Fruit fly (Drosophila melanogaster) whole organism, embryonic: ENCODE measurements around the gene CG7276.

ENCODE experiments used
- Abd-B ChIP-seq: fragments of 200-800 bp; sonication (Bioruptor generic); optimal IDR thresholded peaks from 2 replicates; lab custom pipeline; 2018; ENCODE audit warnings: missing biosample characterization, mild to moderate bottlenecking, missing genetic modification characterization, moderate library complexity
- CG11247 ChIP-seq: fragments of 200-800 bp; sonication (Bioruptor generic); IDR thresholded peaks from 2 replicates; pipeline ENCODE4 v1.3.6; 2022; ENCODE audit warnings: missing biosample characterization, missing genetic modification characterization
- CG12769 ChIP-seq: fragments of 200-800 bp; sonication (Bioruptor generic); optimal IDR thresholded peaks from 2 replicates; lab custom pipeline; 2019; ENCODE audit warnings: missing biosample characterization, mild to moderate bottlenecking, missing genetic modification characterization, moderate library complexity
- CG13287 ChIP-seq: fragments of 200-800 bp; sonication (Bioruptor generic); IDR thresholded peaks from 2 replicates; pipeline ENCODE4 v1.3.6; 2022; ENCODE audit warnings: missing biosample characterization, missing genetic modification characterization; ENCODE audit not compliant: partially characterized antibody
- CG15479 ChIP-seq: fragments of 200-800 bp; sonication (Bioruptor generic); optimal IDR thresholded peaks from 3 replicates; lab custom pipeline; 2019; ENCODE audit warnings: missing biosample characterization, mild to moderate bottlenecking, missing genetic modification characterization, moderate library complexity
- CG17361 ChIP-seq: fragments of 200-800 bp; sonication (Bioruptor generic); IDR thresholded peaks from 3 replicates; pipeline ENCODE4 v1.3.6; 2022; ENCODE audit warnings: missing biosample characterization, missing genetic modification characterization
- CG1792 ChIP-seq: fragments of 200-800 bp; sonication (Bioruptor generic); optimal IDR thresholded peaks from 2 replicates; lab custom pipeline; 2016; ENCODE audit warnings: missing biosample characterization, missing genetic modification characterization
- CG31441 ChIP-seq: fragments of 200-800 bp; sonication (Bioruptor generic); IDR thresholded peaks from 2 replicates; pipeline ENCODE4 v1.3.6; 2022; ENCODE audit warnings: missing biosample characterization, missing genetic modification characterization
- CG3163 ChIP-seq: fragments of 200-800 bp; sonication (Bioruptor generic); optimal IDR thresholded peaks from 3 replicates; lab custom pipeline; 2016; ENCODE audit warnings: missing biosample characterization, missing genetic modification characterization
- CG6689 ChIP-seq: fragments of 200-800 bp; sonication (Bioruptor generic); IDR thresholded peaks from 2 replicates; pipeline ENCODE4 v1.3.6; 2022; ENCODE audit warnings: missing biosample characterization, missing genetic modification characterization
- GATAe ChIP-seq: fragments of 200-800 bp; sonication (Bioruptor generic); conservative IDR thresholded peaks from 2 replicates; pipeline ENCODE4 v1.3.6; 2022; ENCODE audit warnings: missing biosample characterization, missing genetic modification characterization
- HLHmδ ChIP-seq: fragments of 200-800 bp; sonication (Bioruptor generic); optimal IDR thresholded peaks from 2 replicates; lab custom pipeline; 2018; ENCODE audit warnings: missing biosample characterization, mild to moderate bottlenecking, missing genetic modification characterization, moderate library complexity
- Hr78 ChIP-seq, 2 experiments: fragments of 200-800 bp in 1 of 2; fragments of >200 bp in 1 of 2; sonication (Bioruptor generic) in 1 of 2; optimal IDR thresholded peaks; 2 replicates each; lab custom pipeline; 2017 to 2019; ENCODE audit warnings: missing biosample characterization in 2 of 2, missing genetic modification characterization in 2 of 2, mild to moderate bottlenecking in 1 of 2, moderate library complexity in 1 of 2
- Lhr ChIP-seq: fragments of 200-800 bp; sonication (Bioruptor generic); optimal IDR thresholded peaks from 3 replicates; lab custom pipeline; 2017; ENCODE audit warnings: mild to moderate bottlenecking, missing biosample characterization, missing genetic modification reagents, missing genetic modification characterization
- Stat92E ChIP-seq, 3 experiments: fragments of >200 bp in 2 of 3; fragments of 200-800 bp in 1 of 3; sonication (Bioruptor generic) in 1 of 3; optimal IDR thresholded peaks; 2 replicates each; lab custom pipeline; 2017 to 2019; ENCODE audit warnings: missing biosample characterization in 3 of 3, missing genetic modification characterization in 3 of 3, mild to moderate bottlenecking in 1 of 3, moderate library complexity in 1 of 3
- aop ChIP-seq: fragments of 200-800 bp; sonication (Bioruptor generic); IDR thresholded peaks from 2 replicates; pipeline ENCODE4 v1.3.6; 2022; ENCODE audit warnings: missing biosample characterization, missing genetic modification characterization
- bigmax ChIP-seq: fragments of 200-800 bp; sonication (Bioruptor generic); optimal IDR thresholded peaks from 2 replicates; lab custom pipeline; 2018; ENCODE audit warnings: missing biosample characterization, mild to moderate bottlenecking, missing genetic modification characterization
- chinmo ChIP-seq: fragments of 200-800 bp; sonication (Bioruptor generic); IDR thresholded peaks from 4 replicates; pipeline ENCODE4 v1.3.6; 2022; ENCODE audit warnings: missing biosample characterization, missing genetic modification characterization; ENCODE audit not compliant: partially characterized antibody
- corto ChIP-seq: fragments of 200-800 bp; sonication (Bioruptor generic); optimal IDR thresholded peaks from 2 replicates; lab custom pipeline; 2016; ENCODE audit warnings: missing biosample characterization, mild to moderate bottlenecking, missing genetic modification characterization, moderate library complexity
- cwo ChIP-seq: fragments of 200-800 bp; sonication (Bioruptor generic); optimal IDR thresholded peaks from 3 replicates; lab custom pipeline; 2017; ENCODE audit warnings: missing biosample characterization, missing genetic modification characterization, mild to moderate bottlenecking, moderate library complexity, missing genetic modification reagents
- exex ChIP-seq: fragments of 200-800 bp; sonication (Bioruptor generic); optimal IDR thresholded peaks from 4 replicates; lab custom pipeline; 2018; ENCODE audit warnings: missing biosample characterization, mild to moderate bottlenecking, missing genetic modification characterization, moderate library complexity
- grn ChIP-seq: fragments of 200-800 bp; sonication (Bioruptor generic); optimal IDR thresholded peaks from 3 replicates; lab custom pipeline; 2017; ENCODE audit warnings: missing biosample characterization, missing genetic modification characterization
- hth ChIP-seq: fragments of >200 bp; optimal IDR thresholded peaks from 2 replicates; lab custom pipeline; 2017; ENCODE audit warnings: inconsistent platforms
- insv ChIP-seq, 2 experiments: fragments of 200-800 bp; sonication (Bioruptor generic); optimal IDR thresholded peaks; 3 replicates each; lab custom pipeline; 2016 to 2018; ENCODE audit warnings: missing biosample characterization in 2 of 2, missing genetic modification characterization in 2 of 2
- mirr ChIP-seq: fragments of 200-800 bp; sonication (Bioruptor generic); optimal IDR thresholded peaks from 3 replicates; lab custom pipeline; 2018; ENCODE audit warnings: missing biosample characterization, mild to moderate bottlenecking, missing genetic modification characterization
- p53 ChIP-seq: fragments of 200-800 bp; sonication (Bioruptor generic); optimal IDR thresholded peaks from 2 replicates; lab custom pipeline; 2016; ENCODE audit warnings: missing biosample characterization, missing genetic modification characterization
- scrt ChIP-seq: fragments of 200-800 bp; sonication (Bioruptor generic); optimal IDR thresholded peaks from 2 replicates; lab custom pipeline; 2018; ENCODE audit warnings: missing biosample characterization, mild to moderate bottlenecking, missing genetic modification characterization, moderate library complexity
- sd ChIP-seq: fragments of 200-800 bp; sonication (Bioruptor generic); optimal IDR thresholded peaks from 3 replicates; lab custom pipeline; 2018; ENCODE audit warnings: missing biosample characterization, mild to moderate bottlenecking, missing genetic modification characterization, moderate library complexity
- sug ChIP-seq: fragments of 200-800 bp; optimal IDR thresholded peaks from 2 replicates; lab custom pipeline; 2019; ENCODE audit warnings: missing biosample characterization, mild to moderate bottlenecking, missing genetic modification characterization, moderate library complexity

The CG7276 gene

DNA sequence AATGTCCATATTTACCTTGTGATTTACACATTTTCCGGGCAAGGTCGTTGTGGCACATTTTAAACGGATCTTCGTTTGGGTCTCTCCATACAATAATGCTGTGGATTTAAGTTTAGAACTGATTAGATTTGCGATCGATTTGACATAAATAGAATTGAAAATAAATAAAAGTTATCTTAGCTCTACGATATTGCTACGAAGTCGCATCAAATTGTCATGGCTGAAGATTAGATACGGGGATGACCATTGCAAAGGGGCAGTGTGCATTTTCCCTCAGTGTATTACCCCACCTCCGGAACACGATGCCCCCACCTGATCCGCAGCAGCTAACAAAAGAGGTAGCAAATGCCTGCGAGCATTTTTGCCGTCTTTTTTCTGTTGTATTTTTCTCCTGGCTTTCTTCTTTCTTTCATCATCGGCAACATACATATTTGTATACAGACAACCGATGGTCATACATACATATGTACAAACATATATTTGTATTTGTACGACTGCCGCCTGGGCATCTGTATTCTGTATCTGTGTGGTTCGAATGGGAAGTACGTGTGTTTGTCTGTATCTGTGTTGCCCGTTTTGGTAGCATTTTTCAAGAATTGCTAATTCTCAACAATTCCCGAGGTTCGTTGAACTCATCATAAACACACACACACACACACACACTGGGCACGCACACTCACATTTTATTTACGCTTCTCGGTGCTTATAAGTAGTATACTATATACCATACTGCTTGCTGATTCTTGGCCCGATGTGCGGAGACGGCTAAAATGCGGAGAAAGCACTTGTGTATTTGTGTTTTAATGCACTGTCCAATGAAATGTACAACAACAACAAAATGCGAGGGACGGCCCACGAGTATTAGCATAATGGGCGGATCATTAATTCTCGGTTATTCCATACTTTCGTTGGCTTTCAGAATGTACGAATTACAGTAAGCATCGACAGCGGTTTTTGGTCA, 46.7 kb downstream of the CG7276 start (continued):
- TF ChIP-seq CG17361 (GFP tag; lab: Robert Waterston, UW), result peak; percentile 41; the same call in 2 of the 3 replicates
- TF ChIP-seq, all 482 proteins: peak for 39

DNA sequence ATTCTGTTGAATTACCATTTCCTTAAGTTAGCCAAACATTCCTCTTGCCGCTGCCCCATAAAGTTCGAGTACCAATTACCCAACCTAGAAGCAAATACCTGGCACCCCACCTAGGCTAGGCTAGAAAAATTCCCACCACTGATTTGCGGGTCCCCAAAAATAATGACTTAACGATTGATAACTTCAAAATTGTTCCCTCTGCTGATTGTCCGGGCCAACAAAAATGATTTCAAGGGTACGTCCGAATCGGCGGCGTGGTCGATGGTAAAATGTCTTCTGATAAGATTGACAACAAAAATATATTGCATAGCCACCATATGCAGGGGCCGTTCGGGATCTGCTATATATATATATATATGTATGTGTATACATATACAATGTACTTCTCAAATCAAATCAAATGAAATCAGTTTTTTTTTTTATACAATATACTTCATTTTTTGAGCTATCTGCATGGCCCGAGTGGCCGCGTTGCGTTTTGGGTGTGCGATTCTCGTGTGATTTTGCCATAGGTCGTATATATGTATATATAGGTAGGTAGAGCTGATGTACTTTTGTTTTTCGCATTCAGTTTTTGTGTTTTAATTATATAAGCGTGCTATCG, 49.3 kb downstream of the CG7276 start:
- TF ChIP-seq Hr78 (GFP tag; optimal IDR thresholded peaks at IDR 0.05; lab: Kevin White, UChicago), result no peak
- no peak for TF ChIP-seq CG6689 (GFP tag; lab: Robert Waterston, UW)
- TF ChIP-seq CG11247, result no peak
- peak; percentile 29 for TF ChIP-seq grn (GFP tag; lab: Kevin White, UChicago)
- TF ChIP-seq CG13287 (GFP tag; lab: Robert Waterston, UW), result no peak
- no peak for TF ChIP-seq bigmax (GFP tag; lab: Kevin White, UChicago)
- TF ChIP-seq CG3163 (GFP tag; lab: Kevin White, UChicago), result no peak
- TF ChIP-seq CG1792 (GFP tag; lab: Kevin White, UChicago), result no peak
- 0 out of 2 replicates have a peak, but pooled peaks have one; percentile 18 for TF ChIP-seq GATAe (GFP tag; lab: Robert Waterston, UW)
- TF ChIP-seq Lhr (GFP tag; lab: Kevin White, UChicago), result no peak
- no peak for TF ChIP-seq scrt (GFP tag; lab: Kevin White, UChicago)
- TF ChIP-seq Abd-B (GFP tag; lab: Kevin White, UChicago), result no peak
- TF ChIP-seq insv (GFP tag; optimal IDR thresholded peaks at IDR 0.05; lab: Kevin White, UChicago), result no peak
- peak; percentile 72 for TF ChIP-seq sug (tag; lab: Kevin White, UChicago)
- TF ChIP-seq exex (tag; lab: Kevin White, UChicago), result peak; percentile 80
- peak; percentile 2 for TF ChIP-seq CG12769 (tag; lab: Kevin White, UChicago)
- no peak for TF ChIP-seq CG15479 (GFP tag; lab: Kevin White, UChicago)
- TF ChIP-seq chinmo (GFP tag; lab: Robert Waterston, UW), result 0 out of 4 replicates have a peak, but pooled peaks have one; percentile 59
- no peak for TF ChIP-seq cwo (GFP tag; lab: Kevin White, UChicago)
- no peak for TF ChIP-seq hth
- no peak for TF ChIP-seq HLHmδ (GFP tag; lab: Kevin White, UChicago)
- no peak for TF ChIP-seq Stat92E (GFP tag; optimal IDR thresholded peaks at IDR 0.05; lab: Kevin White, UChicago)
- peak; percentile 41 for TF ChIP-seq sd (tag; lab: Kevin White, UChicago)
- no peak for TF ChIP-seq p53 (GFP tag; lab: Kevin White, UChicago)
- peak; percentile 23 for TF ChIP-seq mirr (GFP tag; lab: Kevin White, UChicago)
- no peak for TF ChIP-seq aop
- peak; percentile 56 for TF ChIP-seq corto (GFP tag; lab: Kevin White, UChicago)
- no peak for TF ChIP-seq CG31441
- TF ChIP-seq, all 482 proteins: peak for 9
